Worm (Caenorhabditis elegans): ENCODE results near the gene C01G12.13.

- no peak for TF ChIP-seq cebp-1 (GFP tag; IDR thresholded peaks at IDR 0.05)
- no peak for TF ChIP-seq cebp-1 (tag; optimal IDR thresholded peaks at IDR 0.05)
- TF ChIP-seq hmg-20 (GFP tag; IDR thresholded peaks at IDR 0.05): no peak
- no peak for TF ChIP-seq efl-1 (GFP tag; optimal IDR thresholded peaks at IDR 0.05)
- TF ChIP-seq ceh-91 (GFP tag; IDR thresholded peaks at IDR 0.05): no peak
- no peak for TF ChIP-seq dpl-1 (GFP tag; optimal IDR thresholded peaks at IDR 0.05)
- no peak for TF ChIP-seq unc-62 (GFP tag; optimal IDR thresholded peaks at IDR 0.05)
- no peak for TF ChIP-seq sdz-38 (tag; optimal IDR thresholded peaks at IDR 0.05)
- TF ChIP-seq sptf-2 (GFP tag; optimal IDR thresholded peaks at IDR 0.05): no peak
- no peak for TF ChIP-seq pha-4 (tag; optimal IDR thresholded peaks at IDR 0.05)
Measured at ce11 chrII:14527104-14527503, 49.4 kb upstream of the C01G12.13 start.
